Fruit fly (Drosophila melanogaster) whole organism, prepupa: ENCODE measurements around the gene CG31548.

Source experiments
- dsx ChIP-seq: fragments of 200-800 bp; optimal IDR thresholded peaks from 3 replicates; lab custom pipeline; 2019; ENCODE audit warnings: missing biosample characterization, mild to moderate bottlenecking, missing genetic modification characterization, moderate library complexity; ENCODE audit not compliant: poor library complexity, severe bottlenecking
- fd59A ChIP-seq: fragments of 200-800 bp; sonication (Bioruptor generic); optimal IDR thresholded peaks from 2 replicates; lab custom pipeline; 2017; ENCODE audit warnings: missing biosample characterization, mild to moderate bottlenecking, missing genetic modification characterization, missing genetic modification reagents

- TF ChIP-seq fd59A (GFP tag; lab: Kevin White, UChicago) = no peak
- TF ChIP-seq dsx (GFP tag; lab: Kevin White, UChicago) = no peak
Observed at dm6 chr3R:5660198-5660893, 23.7 kb upstream of the CG31548 start, which contains the start of gene Wdr33.
